Worm (Caenorhabditis elegans): ENCODE data around the gene H38K22.6.

ce11 chrIII:4321399-4321798 lies 1.2 kb downstream of the H38K22.6 start, which contains the start of gene H38K22.7:
- TF ChIP-seq lin-39 (tag; optimal IDR thresholded peaks at IDR 0.05) (no peak), alr-1 (tag; optimal IDR thresholded peaks at IDR 0.05) (no peak), lin-13 (GFP tag; optimal IDR thresholded peaks at IDR 0.05) (no peak), egl-27 (tag; optimal IDR thresholded peaks at IDR 0.05) (no peak), ztf-11 (tag; optimal IDR thresholded peaks at IDR 0.05) (no peak), unc-39 (tag; optimal IDR thresholded peaks at IDR 0.05) (no peak), lin-11 (tag; optimal IDR thresholded peaks at IDR 0.05) (no peak), ztf-4 (tag; optimal IDR thresholded peaks at IDR 0.05) (no peak)
